Fruit fly (Drosophila melanogaster): ENCODE results near the gene CG14218.

CG14218 gene

dm6 chrX:19604997-19605396, 23.2 kb upstream of the CG14218 start, which contains the start of gene CG14207 (continued):
- TF ChIP-seq Hsf (GFP tag; optimal IDR thresholded peaks at IDR 0.05) (no peak), aop (GFP tag; IDR thresholded peaks at IDR 0.05) (no peak), CG11247 (GFP tag; IDR thresholded peaks at IDR 0.05) (peak; percentile 30; the same call in 1 of the 2 replicates), Dad (GFP tag; optimal IDR thresholded peaks at IDR 0.05) (no peak), CG7928 (GFP tag; optimal IDR thresholded peaks at IDR 0.05) (no peak), Pdp1 (GFP tag; optimal IDR thresholded peaks at IDR 0.05) (peak in 1 of 2 experiments; percentile 6), CG6654 (GFP tag; optimal IDR thresholded peaks at IDR 0.05) (no peak), hb (GFP tag; IDR thresholded peaks at IDR 0.05; ENCODE audit: partially characterized antibody) (peak; percentile 75; the same call in 2 of the 3 replicates), CG17385 (GFP tag; optimal IDR thresholded peaks at IDR 0.05) (peak; percentile 17), CG9609 (GFP tag; optimal IDR thresholded peaks at IDR 0.05) (no peak), sens-2 (GFP tag; IDR thresholded peaks at IDR 0.05) (no peak), ind (GFP tag; optimal IDR thresholded peaks at IDR 0.05) (no peak), grn (GFP tag; optimal IDR thresholded peaks at IDR 0.05) (no peak), CTCF (GFP tag; optimal IDR thresholded peaks at IDR 0.05) (no peak), CG4707 (GFP tag; optimal IDR thresholded peaks at IDR 0.05) (no peak), Hmx (GFP tag; optimal IDR thresholded peaks at IDR 0.05) (no peak), CG17361 (GFP tag; IDR thresholded peaks at IDR 0.05) (0 out of 3 replicates have a peak, but pooled peaks have one; percentile 19), Dfd (GFP tag; optimal IDR thresholded peaks at IDR 0.05) (no peak), YL-1 (GFP tag; optimal IDR thresholded peaks at IDR 0.05) (peak; percentile 10), CG7556 (GFP tag; optimal IDR thresholded peaks at IDR 0.05) (no peak), Bdp1 (GFP tag; optimal IDR thresholded peaks at IDR 0.05) (no peak), h (optimal IDR thresholded peaks at IDR 0.05) (no peak), pb (GFP tag; optimal IDR thresholded peaks at IDR 0.05) (no peak), NFAT (GFP tag; IDR thresholded peaks at IDR 0.05) (peak; percentile 23; the same call in 1 of the 2 replicates), CG6683 (GFP tag; optimal IDR thresholded peaks at IDR 0.05) (no peak), Usf (GFP tag; optimal IDR thresholded peaks at IDR 0.05) (no peak), CG6254 (GFP tag; optimal IDR thresholded peaks at IDR 0.05) (no peak), zen (tag; optimal IDR thresholded peaks at IDR 0.05) (no peak), CG13287 (GFP tag; IDR thresholded peaks at IDR 0.05; ENCODE audit: partially characterized antibody) (peak; percentile 80), CG10543 (GFP tag; optimal IDR thresholded peaks at IDR 0.05) (peak; percentile 40), hkb (optimal IDR thresholded peaks at IDR 0.05) (no peak), hkb (GFP tag; IDR thresholded peaks at IDR 0.05) (no peak), fd3F (GFP tag; optimal IDR thresholded peaks at IDR 0.05) (no peak), CG18262 (tag; optimal IDR thresholded peaks at IDR 0.05) (no peak), CG4424 (GFP tag; optimal IDR thresholded peaks at IDR 0.05) (no peak), sens (GFP tag) (peak; percentile 63), CG2889 (GFP tag; IDR thresholded peaks at IDR 0.05) (no peak), ash1 (GFP tag; optimal IDR thresholded peaks at IDR 0.05) (no peak), sc (optimal IDR thresholded peaks at IDR 0.05) (no peak), sc (GFP tag; optimal IDR thresholded peaks at IDR 0.05) (no peak), Ravus (GFP tag; IDR thresholded peaks at IDR 0.05) (no peak), nau (GFP tag; optimal IDR thresholded peaks at IDR 0.05) (no peak), Fer1 (GFP tag; optimal IDR thresholded peaks at IDR 0.05) (peak; percentile 28), E2f2 (GFP tag; IDR thresholded peaks at IDR 0.05) (peak; percentile 88), CG14965 (GFP tag; optimal IDR thresholded peaks at IDR 0.05; ENCODE audit: borderline replicate concordance) (no peak), Spps (tag; optimal IDR thresholded peaks at IDR 0.05) (no peak), CG6175 (GFP tag; IDR thresholded peaks at IDR 0.05) (no peak), Ptx1 (GFP tag; IDR thresholded peaks at IDR 0.05) (no peak), CG17186 (GFP tag; optimal IDR thresholded peaks at IDR 0.05) (peak; percentile 23), Rfx (GFP tag; IDR thresholded peaks at IDR 0.05) (peak; percentile 35; the same call in 1 of the 2 replicates), stwl (tag; optimal IDR thresholded peaks at IDR 0.05) (peak; percentile 73), sob (GFP tag; IDR thresholded peaks at IDR 0.05) (0 out of 2 replicates have a peak, but pooled peaks have one; percentile 40), ems (GFP tag; optimal IDR thresholded peaks at IDR 0.05) (peak; percentile 5)

Data from whole organism, embryonic.